Worm (Caenorhabditis elegans): ENCODE data around the gene smf-1.

Gene smf-1

ce11 chrX:6743853-6744346 lies 21.0 kb upstream of the smf-1 start (continued):
- TF ChIP-seq madf-3 (GFP tag; IDR thresholded peaks at IDR 0.05) (0 out of 2 replicates have a peak, but pooled peaks have one; percentile 45), pbrm-1 (GFP tag; IDR thresholded peaks at IDR 0.05) (peak; percentile 82; the same call in 1 of the 2 replicates), aptf-2 (GFP tag; conservative IDR thresholded peaks at IDR 0.05) (no peak), hlh-26 (GFP tag; conservative IDR thresholded peaks at IDR 0.05) (no peak), akir-1 (GFP tag; optimal IDR thresholded peaks at IDR 0.05) (peak; percentile 41), rpc-1 (optimal IDR thresholded peaks at IDR 0.05) (no peak), rpc-1 (tag; optimal IDR thresholded peaks at IDR 0.05) (no peak), tbx-9 (tag; optimal IDR thresholded peaks at IDR 0.05; ENCODE audit: borderline replicate concordance) (no peak), aptf-3 (GFP tag; IDR thresholded peaks at IDR 0.05) (no peak), ceh-91 (GFP tag; IDR thresholded peaks at IDR 0.05) (no peak), tbp1 (GFP tag; optimal IDR thresholded peaks at IDR 0.05) (peak; percentile 69), T07F8.4 (tag; optimal IDR thresholded peaks at IDR 0.05) (no peak), lin-35 (GFP tag; optimal IDR thresholded peaks at IDR 0.05) (peak in 1 of 3 experiments; percentile 66), hrde-1 (tag; optimal IDR thresholded peaks at IDR 0.05; ENCODE audit: borderline replicate concordance) (no peak), ets-4 (GFP tag; optimal IDR thresholded peaks at IDR 0.05) (no peak), nfya-1 (tag; optimal IDR thresholded peaks at IDR 0.05; ENCODE audit: borderline replicate concordance, insufficient read depth) (no peak), lin-54 (GFP tag; optimal IDR thresholded peaks at IDR 0.05) (peak; percentile 58), sptf-2 (GFP tag; optimal IDR thresholded peaks at IDR 0.05) (no peak), let-607 (tag; optimal IDR thresholded peaks at IDR 0.05) (peak; percentile 37 to 60), attf-5 (GFP tag; optimal IDR thresholded peaks at IDR 0.05) (peak; percentile 70), Y95B8A.8 (GFP tag; IDR thresholded peaks at IDR 0.05) (peak; percentile 49; the same call in 1 of the 2 replicates), F52B5.7 (tag; optimal IDR thresholded peaks at IDR 0.05) (peak; percentile 74), nfyb-1 (GFP tag; IDR thresholded peaks at IDR 0.05) (peak; percentile 88), die-1 (tag; optimal IDR thresholded peaks at IDR 0.05) (peak; percentile 71), F49E8.2 (tag; optimal IDR thresholded peaks at IDR 0.05; ENCODE audit: insufficient read depth) (no peak), unc-130 (GFP tag; optimal IDR thresholded peaks at IDR 0.05) (no peak), egl-44 (GFP tag; IDR thresholded peaks at IDR 0.05) (peak; percentile 89), Y67H2A.10 (GFP tag; conservative IDR thresholded peaks at IDR 0.05) (no peak), ztf-18 (tag; optimal IDR thresholded peaks at IDR 0.05) (peak; percentile 32), dpl-1 (GFP tag; optimal IDR thresholded peaks at IDR 0.05) (no peak), Y53G8AR.9 (GFP tag; conservative IDR thresholded peaks at IDR 0.05) (peak; percentile 92), rcor-1 (GFP tag; IDR thresholded peaks at IDR 0.05) (peak; percentile 54), him-1 (tag; optimal IDR thresholded peaks at IDR 0.05) (no peak), ztf-28 (GFP tag; IDR thresholded peaks at IDR 0.05) (no peak), F39B2.1 (GFP tag; IDR thresholded peaks at IDR 0.05) (no peak), hsf-1 (GFP tag; IDR thresholded peaks at IDR 0.05) (peak; percentile 49; the same call in 1 of the 2 replicates), lir-1 (GFP tag; conservative IDR thresholded peaks at IDR 0.05) (peak; percentile 52; the same call in 1 of the 2 replicates), hlh-12 (tag; optimal IDR thresholded peaks at IDR 0.05) (no peak), ekl-4 (GFP tag; IDR thresholded peaks at IDR 0.05) (peak; percentile 76), ceh-79 (tag; optimal IDR thresholded peaks at IDR 0.05) (no peak), atf-7 (tag; optimal IDR thresholded peaks at IDR 0.05) (peak; percentile 95), madf-8 (GFP tag; conservative IDR thresholded peaks at IDR 0.05) (no peak), F37B4.10 (GFP tag; IDR thresholded peaks at IDR 0.05) (no peak), lin-40 (tag; optimal IDR thresholded peaks at IDR 0.05) (peak; percentile 92), nhr-120 (GFP tag; IDR thresholded peaks at IDR 0.05) (no peak), mel-28 (tag; optimal IDR thresholded peaks at IDR 0.05; ENCODE audit: borderline replicate concordance) (peak; percentile 63), ztf-6 (GFP tag; IDR thresholded peaks at IDR 0.05) (no peak), pha-4 (tag; optimal IDR thresholded peaks at IDR 0.05) (peak; percentile 35)
